Fruit fly (Drosophila melanogaster) whole organism, wandering third instar larva: Measurements from ENCODE around the gene jumu.
"Not testable (repeated sequence)": the region's sequence is repeated elsewhere in the genome, so short reads cannot be mapped to it uniquely, and the experiment has no call there.

Source experiments
- CG32264 ChIP-seq: fragments of 200-800 bp; sonication (Bioruptor generic); optimal IDR thresholded peaks from 2 replicates; lab custom pipeline; 2016; ENCODE audit warnings: missing biosample characterization, missing genetic modification characterization
- CG9705 ChIP-seq: fragments of 200-800 bp; sonication (Bioruptor generic); optimal IDR thresholded peaks from 2 replicates; lab custom pipeline; 2018; ENCODE audit warnings: missing biosample characterization, mild to moderate bottlenecking, missing genetic modification characterization
- Dfd ChIP-seq: fragments of >200 bp; optimal IDR thresholded peaks from 2 replicates; lab custom pipeline; 2017; ENCODE audit warnings: missing biosample characterization, missing genetic modification characterization
- Dif ChIP-seq: fragments of 200-275, 200-300 bp; sonication (Bioruptor generic); optimal IDR thresholded peaks from 2 replicates; lab custom pipeline; 2018; ENCODE audit warnings: missing biosample characterization, missing genetic modification characterization; ENCODE audit not compliant: partially characterized antibody
- GATAd ChIP-seq: sonication (Bioruptor generic); optimal IDR thresholded peaks from 2 replicates; lab custom pipeline; 2016; ENCODE audit warnings: missing biosample characterization, missing genetic modification characterization
- Hr78 ChIP-seq: fragments of >200 bp; optimal IDR thresholded peaks from 2 replicates; lab custom pipeline; 2017; ENCODE audit warnings: missing biosample characterization, missing genetic modification characterization
- Hr83 ChIP-seq: fragments of 200-300 bp; sonication (Bioruptor generic); optimal IDR thresholded peaks from 2 replicates; lab custom pipeline; 2016; ENCODE audit warnings: missing biosample characterization, mild to moderate bottlenecking, missing genetic modification characterization, moderate library complexity; ENCODE audit not compliant: poor library complexity, severe bottlenecking
- Jra ChIP-seq: sonication (Bioruptor generic); optimal IDR thresholded peaks from 2 replicates; lab custom pipeline; 2016; ENCODE audit warnings: missing biosample characterization, missing genetic modification characterization
- Myc ChIP-seq: fragments of >200 bp; optimal IDR thresholded peaks from 2 replicates; lab custom pipeline; 2017
- N ChIP-seq: fragments of >200 bp; optimal IDR thresholded peaks from 2 replicates; lab custom pipeline; 2018; ENCODE audit warnings: missing biosample characterization, missing external identifiers, missing genetic modification characterization
- OdsH ChIP-seq: fragments of 200-800 bp; sonication (Bioruptor generic); optimal IDR thresholded peaks from 2 replicates; lab custom pipeline; 2016; ENCODE audit warnings: missing biosample characterization, mild to moderate bottlenecking, missing genetic modification characterization
- Rel ChIP-seq, 2 experiments: fragments of 200-800 bp; sonication (Bioruptor generic) in 1 of 2; optimal IDR thresholded peaks; 2 replicates in 1 of 2; 3 replicates in 1 of 2; lab custom pipeline; 2016 to 2019; ENCODE audit warnings: mild to moderate bottlenecking in 2 of 2, missing biosample characterization in 2 of 2, missing genetic modification characterization in 2 of 2, moderate library complexity in 1 of 2
- Sp1 ChIP-seq: fragments of 200-800 bp; sonication (Bioruptor generic); optimal IDR thresholded peaks from 3 replicates; lab custom pipeline; 2019; ENCODE audit warnings: missing biosample characterization, mild to moderate bottlenecking, missing genetic modification characterization, moderate library complexity
- Vsx2 ChIP-seq: fragments of 200-300, 225-300 bp; sonication (Bioruptor generic); optimal IDR thresholded peaks from 2 replicates; lab custom pipeline; 2018; ENCODE audit warnings: missing biosample characterization, missing genetic modification characterization; ENCODE audit not compliant: partially characterized antibody
- br ChIP-seq: fragments of 200-800 bp; sonication (Bioruptor generic); optimal IDR thresholded peaks from 2 replicates; lab custom pipeline; 2016; ENCODE audit warnings: missing biosample characterization, missing genetic modification characterization
- brk ChIP-seq: fragments of 200-800 bp; sonication (Bioruptor generic); optimal IDR thresholded peaks from 2 replicates; lab custom pipeline; 2016; ENCODE audit warnings: missing biosample characterization, mild to moderate bottlenecking, missing genetic modification characterization
- dmrt93B ChIP-seq: fragments of 200-800 bp; sonication (Bioruptor generic); optimal IDR thresholded peaks from 2 replicates; lab custom pipeline; 2018; ENCODE audit warnings: missing biosample characterization, mild to moderate bottlenecking, missing genetic modification characterization
- dsf ChIP-seq: sonication (Bioruptor generic); optimal IDR thresholded peaks from 2 replicates; lab custom pipeline; 2016; ENCODE audit warnings: missing biosample characterization, missing genetic modification characterization, borderline replicate concordance
- ey ChIP-seq: fragments of 200-800 bp; sonication (Bioruptor generic); optimal IDR thresholded peaks from 2 replicates; lab custom pipeline; 2016; ENCODE audit warnings: missing biosample characterization, missing genetic modification characterization
- fru ChIP-seq: fragments of 200-800 bp; sonication (Bioruptor generic); optimal IDR thresholded peaks from 3 replicates; lab custom pipeline; 2016; ENCODE audit warnings: missing biosample characterization, mild to moderate bottlenecking, missing genetic modification characterization
- h ChIP-seq: fragments of 200-800 bp; sonication (Bioruptor generic); optimal IDR thresholded peaks from 3 replicates; lab custom pipeline; 2016; ENCODE audit warnings: missing biosample characterization, mild to moderate bottlenecking, missing genetic modification characterization
- jim ChIP-seq: fragments of 175-275, 200-325 bp; sonication (Bioruptor generic); optimal IDR thresholded peaks from 2 replicates; lab custom pipeline; 2016; ENCODE audit warnings: missing biosample characterization, mild to moderate bottlenecking, missing genetic modification characterization
- lola ChIP-seq: fragments of >200 bp; optimal IDR thresholded peaks from 2 replicates; lab custom pipeline; 2017; ENCODE audit warnings: missing biosample characterization, missing genetic modification characterization
- pan ChIP-seq: fragments of >200 bp; optimal IDR thresholded peaks from 2 replicates; lab custom pipeline; 2017
- psq ChIP-seq: fragments of 200-800 bp; sonication (Bioruptor generic); optimal IDR thresholded peaks from 3 replicates; lab custom pipeline; 2017; ENCODE audit warnings: missing biosample characterization, mild to moderate bottlenecking, missing genetic modification characterization, moderate library complexity
- rgr ChIP-seq: fragments of 200-800 bp; sonication (Bioruptor generic); optimal IDR thresholded peaks from 3 replicates; lab custom pipeline; 2016; ENCODE audit warnings: missing biosample characterization, mild to moderate bottlenecking, missing genetic modification characterization
- sv ChIP-seq: fragments of 200-800 bp; sonication (Bioruptor generic); optimal IDR thresholded peaks from 3 replicates; lab custom pipeline; 2016; ENCODE audit warnings: missing biosample characterization, missing genetic modification characterization
- tai ChIP-seq: sonication (Bioruptor generic); optimal IDR thresholded peaks from 2 replicates; lab custom pipeline; 2016; ENCODE audit warnings: missing biosample characterization, missing genetic modification characterization
- woc ChIP-seq: sonication (Bioruptor generic); optimal IDR thresholded peaks from 2 replicates; lab custom pipeline; 2016; ENCODE audit warnings: missing biosample characterization, mild to moderate bottlenecking, missing genetic modification characterization

Gene jumu

DNA sequence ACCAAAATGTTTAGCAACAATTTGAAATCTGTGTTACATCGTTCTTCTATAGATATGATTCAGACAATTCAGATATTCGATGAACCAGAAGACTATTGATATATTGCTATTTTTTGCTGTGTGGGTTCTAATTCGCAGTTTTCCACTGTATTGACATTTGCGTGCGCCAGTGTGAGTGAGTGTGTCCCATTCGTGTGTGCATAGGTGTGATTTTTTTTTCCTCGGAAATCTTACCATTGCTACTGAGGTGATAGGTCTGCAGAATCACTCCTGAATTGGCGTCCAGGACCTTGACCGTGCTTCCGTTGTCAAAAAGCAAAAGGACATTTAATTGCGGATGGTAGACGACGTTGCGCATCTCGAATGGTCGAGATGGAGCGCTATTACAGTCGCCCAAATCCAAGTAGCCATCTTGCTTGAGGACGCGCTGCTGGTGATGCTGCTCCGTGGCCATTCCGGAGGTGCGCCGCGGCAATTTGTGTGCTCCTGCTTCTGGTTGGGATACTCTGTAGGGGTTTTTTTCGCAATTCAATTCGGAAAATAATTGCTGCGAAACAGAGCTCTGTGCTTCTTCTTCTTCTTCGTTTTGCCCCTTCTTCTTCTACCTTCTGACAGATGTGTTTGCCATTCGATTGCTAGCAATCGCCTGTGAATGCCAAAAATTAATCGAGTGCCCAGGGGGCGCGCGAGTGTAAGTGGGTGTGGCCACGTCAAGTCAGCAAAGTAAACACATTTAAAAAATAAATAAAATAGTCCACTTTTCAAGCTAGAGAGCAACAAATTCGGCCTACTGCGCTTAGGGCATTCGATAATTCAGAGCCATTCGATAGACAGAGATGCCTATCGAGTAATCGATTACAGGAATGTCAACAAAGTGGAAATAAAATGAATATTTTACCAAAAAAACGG is 19.0 kb upstream of the jumu start, which contains the start of the genes Bruce and CG12818:
TSS of gene Bruce (minus strand) at position 620 of the 909 bp plus-strand sequence.
TSS of gene CG12818 (plus strand) at position 848 of the 909 bp plus-strand sequence.
- no peak for TF ChIP-seq Vsx2 (GFP tag; lab: Kevin White, UChicago)
- TF ChIP-seq jim (GFP tag; lab: Kevin White, UChicago): no peak
- TF ChIP-seq brk (GFP tag; lab: Kevin White, UChicago): no peak
- TF ChIP-seq GATAd (GFP tag; lab: Kevin White, UChicago): no peak
- no peak for TF ChIP-seq CG32264 (GFP tag; lab: Kevin White, UChicago)
- no peak for TF ChIP-seq dsf
- no peak for TF ChIP-seq Jra
- TF ChIP-seq OdsH (GFP tag; lab: Kevin White, UChicago): no peak
- TF ChIP-seq pan (lab: Kevin White, UChicago): no peak
- no peak for TF ChIP-seq Hr78 (GFP tag; lab: Kevin White, UChicago)
- TF ChIP-seq Dif: no peak
- no peak for TF ChIP-seq dmrt93B (GFP tag; lab: Kevin White, UChicago)
- TF ChIP-seq woc (GFP tag; lab: Kevin White, UChicago): no peak
- TF ChIP-seq psq (GFP tag; lab: Kevin White, UChicago): no peak
- no peak for TF ChIP-seq tai (GFP tag; lab: Kevin White, UChicago)
- TF ChIP-seq rgr (GFP tag; lab: Kevin White, UChicago): no peak

DNA sequence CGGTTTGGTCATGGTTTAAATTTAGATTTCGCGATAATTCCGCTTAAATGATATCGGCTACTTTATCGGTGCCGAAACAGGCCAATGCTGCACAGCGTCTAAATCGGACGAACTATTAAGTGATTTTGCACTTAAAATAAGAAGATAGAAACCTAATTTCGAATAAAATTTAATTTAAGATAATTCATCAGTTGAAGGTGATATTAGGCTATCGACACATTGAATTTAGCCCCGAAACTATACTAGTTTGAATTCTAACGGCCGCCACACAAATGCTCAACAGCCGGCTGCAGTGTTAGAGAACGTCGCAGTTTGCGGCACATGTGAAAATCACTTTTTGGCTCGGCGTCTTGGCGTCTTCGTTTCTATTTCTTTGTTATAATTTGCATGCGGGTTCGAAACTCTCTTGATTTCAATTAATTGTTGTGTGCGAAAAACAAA is 17.1 kb upstream of the jumu start, which contains the start of gene sle:
TSS of gene sle (plus strand) at position 293 of the 441 bp plus-strand sequence.
- no peak for TF ChIP-seq Hr83 (GFP tag; lab: Kevin White, UChicago)
- TF ChIP-seq ey (GFP tag; lab: Kevin White, UChicago): peak; percentile 61
- TF ChIP-seq sv: peak; percentile 56
- TF ChIP-seq br (GFP tag; lab: Kevin White, UChicago): no peak
- peak; percentile 82 for TF ChIP-seq h
- TF ChIP-seq psq (GFP tag; lab: Kevin White, UChicago): peak; percentile 56
- peak; percentile 81 for TF ChIP-seq rgr (GFP tag; lab: Kevin White, UChicago)
- TF ChIP-seq Myc (lab: Kevin White, UChicago): peak; percentile 56
- peak; percentile 65 for TF ChIP-seq OdsH (GFP tag; lab: Kevin White, UChicago)
- no peak for TF ChIP-seq Rel (GFP tag; optimal IDR thresholded peaks at IDR 0.05; lab: Kevin White, UChicago)
- TF ChIP-seq Rel (tag; optimal IDR thresholded peaks at IDR 0.05; lab: Kevin White, UChicago): peak; percentile 32
- TF ChIP-seq woc (GFP tag; lab: Kevin White, UChicago): no peak
- no peak for TF ChIP-seq fru (GFP tag; lab: Kevin White, UChicago)
- TF ChIP-seq GATAd (GFP tag; lab: Kevin White, UChicago): peak; percentile 20
- peak; percentile 60 for TF ChIP-seq Sp1 (GFP tag; lab: Kevin White, UChicago)
- TF ChIP-seq CG9705 (GFP tag; lab: Kevin White, UChicago): peak; percentile 62
- no peak for TF ChIP-seq lola (GFP tag; lab: Kevin White, UChicago)

DNA sequence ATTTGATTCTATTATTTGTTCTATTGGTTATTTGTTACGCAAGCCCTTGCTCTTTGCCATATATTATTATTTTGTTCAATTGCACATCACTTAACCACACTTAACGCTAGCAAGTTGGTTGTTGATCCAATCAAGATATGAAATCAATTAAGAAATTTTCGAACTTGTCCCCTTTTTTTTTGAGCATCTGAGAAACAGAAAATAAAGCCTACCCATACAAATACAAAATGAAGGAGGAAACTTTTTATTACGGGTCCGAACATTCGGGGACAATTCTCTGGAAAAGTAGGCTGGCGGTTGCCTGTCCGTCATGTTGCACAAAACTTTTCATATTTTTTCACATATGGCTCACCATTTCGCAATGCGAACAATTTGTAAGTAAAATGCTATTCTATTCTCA is 11.9 kb upstream of the jumu start, which contains the start of gene CG12592:
TSS of gene CG12592 (plus strand) at position 301 of the 400 bp plus-strand sequence.
- not testable (repeated sequence) for TF ChIP-seq dmrt93B (GFP tag; lab: Kevin White, UChicago); sv; Myc (lab: Kevin White, UChicago)

DNA sequence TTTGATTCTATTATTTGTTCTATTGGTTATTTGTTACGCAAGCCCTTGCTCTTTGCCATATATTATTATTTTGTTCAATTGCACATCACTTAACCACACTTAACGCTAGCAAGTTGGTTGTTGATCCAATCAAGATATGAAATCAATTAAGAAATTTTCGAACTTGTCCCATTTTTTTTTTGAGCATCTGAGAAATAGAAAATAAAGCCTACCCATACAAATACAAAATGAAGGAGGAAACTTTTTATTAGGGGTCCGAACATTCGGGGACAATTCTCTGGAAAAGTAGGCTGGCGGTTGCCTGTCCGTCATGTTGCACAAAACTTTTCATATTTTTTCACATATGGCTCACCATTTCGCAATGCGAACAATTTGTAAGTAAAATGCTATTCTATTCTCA is 9.3 kb upstream of the jumu start, which contains the start of gene CG18545:
TSS of gene CG18545 (plus strand) at position 301 of the 400 bp plus-strand sequence.
- not testable (repeated sequence) for TF ChIP-seq Dfd, ey, Hr83 (GFP tag; lab: Kevin White, UChicago)

DNA sequence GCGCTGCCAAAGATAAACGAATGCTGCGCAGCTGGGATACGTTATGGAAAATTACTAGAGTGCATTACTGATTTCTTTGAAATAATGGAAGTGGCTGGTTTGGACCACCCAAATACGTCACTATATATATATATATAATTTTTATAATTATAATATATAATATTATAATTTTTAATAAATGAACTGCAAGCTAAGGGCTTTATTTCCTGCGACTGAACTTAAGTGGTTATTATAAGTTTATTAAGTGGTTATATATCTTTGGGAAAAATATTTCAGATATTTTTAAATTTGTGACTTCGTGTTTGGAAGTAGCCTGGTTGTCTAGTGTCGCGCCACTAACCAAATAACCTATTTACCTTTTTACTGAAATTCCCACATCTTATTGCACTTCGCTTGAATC is 1.5 kb upstream of the jumu start, which contains the start of gene CG31406:
TSS of gene CG31406 (plus strand) at position 301 of the 400 bp plus-strand sequence.
- not testable (repeated sequence) for TF ChIP-seq Dfd, N, Hr83 (GFP tag; lab: Kevin White, UChicago)
